Fruit fly (Drosophila melanogaster) whole organism, embryonic: Measurements from ENCODE around the gene CG14854.

Experiments used
- ATbp ChIP-seq: fragments of 200-800 bp; sonication (Bioruptor generic); optimal IDR thresholded peaks from 2 replicates; lab custom pipeline; 2017; ENCODE audit warnings: missing biosample characterization, mild to moderate bottlenecking, missing genetic modification characterization, missing genetic modification reagents
- Asciz ChIP-seq: fragments of 200-800 bp; sonication (Bioruptor generic); optimal IDR thresholded peaks from 2 replicates; lab custom pipeline; 2017; ENCODE audit warnings: missing biosample characterization, mild to moderate bottlenecking, missing genetic modification characterization, missing genetic modification reagents
- Atf6 ChIP-seq: fragments of 200-800 bp; sonication (Bioruptor generic); IDR thresholded peaks from 2 replicates; pipeline ENCODE4 v1.3.6; 2022; ENCODE audit warnings: missing biosample characterization, missing genetic modification characterization
- CG13287 ChIP-seq: fragments of 200-800 bp; sonication (Bioruptor generic); IDR thresholded peaks from 2 replicates; pipeline ENCODE4 v1.3.6; 2022; ENCODE audit warnings: missing biosample characterization, missing genetic modification characterization; ENCODE audit not compliant: partially characterized antibody
- CG15011 ChIP-seq: fragments of 200-800 bp; sonication (Bioruptor generic); optimal IDR thresholded peaks from 3 replicates; lab custom pipeline; 2018; ENCODE audit warnings: missing biosample characterization, mild to moderate bottlenecking, missing genetic modification characterization
- CG15514 ChIP-seq: fragments of 200-800 bp; sonication (Bioruptor generic); optimal IDR thresholded peaks from 3 replicates; lab custom pipeline; 2017; ENCODE audit warnings: missing biosample characterization, missing genetic modification characterization, mild to moderate bottlenecking, moderate library complexity, missing genetic modification reagents
- CG15696 ChIP-seq: fragments of 200-800 bp; sonication (Bioruptor generic); optimal IDR thresholded peaks from 2 replicates; lab custom pipeline; 2019; ENCODE audit warnings: missing biosample characterization, mild to moderate bottlenecking, missing genetic modification characterization, moderate library complexity
- CG17328 ChIP-seq: fragments of 200-800 bp; sonication (Bioruptor generic); IDR thresholded peaks from 2 replicates; pipeline ENCODE4 v1.3.6; 2022; ENCODE audit warnings: missing biosample characterization, missing genetic modification characterization
- CG17829 ChIP-seq: fragments of 200-800 bp; optimal IDR thresholded peaks from 2 replicates; lab custom pipeline; 2019; ENCODE audit warnings: missing biosample characterization, mild to moderate bottlenecking, missing genetic modification characterization, moderate library complexity
- CG1832 ChIP-seq: fragments of 200-800 bp; sonication (Bioruptor generic); optimal IDR thresholded peaks from 2 replicates; lab custom pipeline; 2017; ENCODE audit warnings: missing biosample characterization, mild to moderate bottlenecking, missing genetic modification characterization, inconsistent platforms
- CG2202 ChIP-seq: fragments of 200-800 bp; sonication (Bioruptor generic); optimal IDR thresholded peaks from 2 replicates; lab custom pipeline; 2018; ENCODE audit warnings: missing biosample characterization, mild to moderate bottlenecking, missing genetic modification characterization
- CG2712 ChIP-seq: fragments of 200-800 bp; optimal IDR thresholded peaks from 3 replicates; lab custom pipeline; 2019; ENCODE audit warnings: missing biosample characterization, mild to moderate bottlenecking, missing genetic modification characterization, moderate library complexity
- CG2875 ChIP-seq: fragments of 200-800 bp; sonication (Bioruptor generic); optimal IDR thresholded peaks from 2 replicates; lab custom pipeline; 2017; ENCODE audit warnings: missing biosample characterization, mild to moderate bottlenecking, missing genetic modification characterization, missing genetic modification reagents
- CG31224 ChIP-seq: fragments of 200-800 bp; sonication (Bioruptor generic); IDR thresholded peaks from 2 replicates; pipeline ENCODE4 v1.3.6; 2022; ENCODE audit warnings: missing biosample characterization, missing genetic modification characterization
- CG32772 ChIP-seq: fragments of 200-800 bp; sonication (Bioruptor generic); IDR thresholded peaks from 2 replicates; pipeline ENCODE4 v1.3.6; 2022; ENCODE audit warnings: missing biosample characterization, missing genetic modification characterization
- CG3281 ChIP-seq: fragments of 200-800 bp; sonication (Bioruptor generic); optimal IDR thresholded peaks from 3 replicates; lab custom pipeline; 2017; ENCODE audit warnings: missing biosample characterization, mild to moderate bottlenecking, missing genetic modification characterization
- CG33557 ChIP-seq: fragments of 200-800 bp; sonication (Bioruptor generic); optimal IDR thresholded peaks from 2 replicates; lab custom pipeline; 2019; ENCODE audit warnings: missing biosample characterization, mild to moderate bottlenecking, missing genetic modification characterization, moderate library complexity
- CG4404 ChIP-seq: fragments of 200-800 bp; sonication (Bioruptor generic); IDR thresholded peaks from 2 replicates; pipeline ENCODE4 v1.3.6; 2022; ENCODE audit warnings: missing biosample characterization, missing genetic modification characterization
- CG7786 ChIP-seq: fragments of 200-800 bp; sonication (Bioruptor generic); optimal IDR thresholded peaks from 2 replicates; lab custom pipeline; 2016; ENCODE audit warnings: missing biosample characterization, missing genetic modification characterization
- CoRest ChIP-seq: fragments of 200-800 bp; sonication (Bioruptor generic); optimal IDR thresholded peaks from 3 replicates; lab custom pipeline; 2018; ENCODE audit warnings: missing biosample characterization, mild to moderate bottlenecking, missing genetic modification characterization, moderate library complexity
- GATAe ChIP-seq: fragments of 200-800 bp; sonication (Bioruptor generic); conservative IDR thresholded peaks from 2 replicates; pipeline ENCODE4 v1.3.6; 2022; ENCODE audit warnings: missing biosample characterization, missing genetic modification characterization
- H15 ChIP-seq: fragments of 200-800 bp; sonication (Bioruptor generic); IDR thresholded peaks from 3 replicates; pipeline ENCODE4 v1.3.6; 2022; ENCODE audit warnings: missing biosample characterization, missing genetic modification characterization
- MTF-1 ChIP-seq: fragments of 200-800 bp; sonication (Bioruptor generic); optimal IDR thresholded peaks from 2 replicates; lab custom pipeline; 2018; ENCODE audit warnings: missing biosample characterization, mild to moderate bottlenecking, missing genetic modification characterization, borderline replicate concordance
- NK7.1 ChIP-seq: fragments of 200-800 bp; sonication (Bioruptor generic); optimal IDR thresholded peaks from 3 replicates; lab custom pipeline; 2016; ENCODE audit warnings: missing biosample characterization, missing genetic modification characterization
- Nf-YB ChIP-seq: fragments of 200-800 bp; sonication (Bioruptor generic); optimal IDR thresholded peaks from 3 replicates; lab custom pipeline; 2019; ENCODE audit warnings: missing biosample characterization, mild to moderate bottlenecking, missing genetic modification characterization, moderate library complexity
- Oli ChIP-seq: fragments of 200-800 bp; sonication (Bioruptor generic); optimal IDR thresholded peaks from 2 replicates; lab custom pipeline; 2018; ENCODE audit warnings: missing biosample characterization, mild to moderate bottlenecking, missing genetic modification characterization, moderate library complexity
- Rx ChIP-seq: fragments of 200-800 bp; sonication (Bioruptor generic); IDR thresholded peaks from 2 replicates; pipeline ENCODE4 v1.3.6; 2022; ENCODE audit warnings: missing biosample characterization, missing genetic modification characterization
- Sox100B ChIP-seq: fragments of 200-800 bp; sonication (Bioruptor generic); optimal IDR thresholded peaks from 3 replicates; lab custom pipeline; 2018; ENCODE audit warnings: missing biosample characterization, mild to moderate bottlenecking, missing genetic modification characterization
- Sox102F ChIP-seq: fragments of 200-800 bp; sonication (Bioruptor generic); optimal IDR thresholded peaks from 2 replicates; lab custom pipeline; 2018; ENCODE audit warnings: missing biosample characterization, mild to moderate bottlenecking, missing genetic modification characterization, moderate library complexity
- Sry-δ ChIP-seq: fragments of 200-800 bp; sonication (Bioruptor generic); optimal IDR thresholded peaks from 2 replicates; lab custom pipeline; 2016; ENCODE audit warnings: missing biosample characterization, missing genetic modification characterization
- Stat92E ChIP-seq, 3 experiments: fragments of >200 bp in 2 of 3; fragments of 200-800 bp in 1 of 3; sonication (Bioruptor generic) in 1 of 3; optimal IDR thresholded peaks; 2 replicates each; lab custom pipeline; 2017 to 2019; ENCODE audit warnings: missing biosample characterization in 3 of 3, missing genetic modification characterization in 3 of 3, mild to moderate bottlenecking in 1 of 3, moderate library complexity in 1 of 3
- caup ChIP-seq: fragments of 200-800 bp; sonication (Bioruptor generic); optimal IDR thresholded peaks from 3 replicates; lab custom pipeline; 2017; ENCODE audit warnings: missing biosample characterization, mild to moderate bottlenecking, missing genetic modification characterization, moderate library complexity; ENCODE audit not compliant: severe bottlenecking
- cg ChIP-seq: fragments of 200-800 bp; sonication (Bioruptor generic); optimal IDR thresholded peaks from 3 replicates; lab custom pipeline; 2019; ENCODE audit warnings: missing biosample characterization, mild to moderate bottlenecking, missing genetic modification characterization, moderate library complexity
- dm ChIP-seq: fragments of 200-800 bp; sonication (Bioruptor generic); optimal IDR thresholded peaks from 3 replicates; lab custom pipeline; 2016; ENCODE audit warnings: missing biosample characterization, missing genetic modification characterization
- dpn ChIP-seq, 2 experiments: fragments of 200-800 bp; sonication (Bioruptor generic); optimal IDR thresholded peaks; 3 replicates each; lab custom pipeline; 2016; ENCODE audit warnings: missing biosample characterization in 2 of 2, missing genetic modification characterization in 2 of 2
- dysf ChIP-seq: fragments of 200-800 bp; sonication (Bioruptor generic); IDR thresholded peaks from 3 replicates; pipeline ENCODE4 v1.3.6; 2022; ENCODE audit warnings: missing biosample characterization, missing genetic modification characterization
- eve ChIP-seq, 2 experiments: fragments of >200 bp; optimal IDR thresholded peaks; 2 replicates each; lab custom pipeline; 2017; ENCODE audit warnings: missing biosample characterization in 2 of 2, missing genetic modification characterization in 2 of 2
- hkb ChIP-seq, 2 experiments: fragments of 200-800 bp in 1 of 2; fragments of >200 bp in 1 of 2; sonication (Bioruptor generic) in 1 of 2; IDR thresholded peaks in 1 of 2; optimal IDR thresholded peaks in 1 of 2; 2 replicates each; pipeline versions ENCODE4 v1.3.6 to Lab custom; 2017 to 2022; ENCODE audit warnings: missing biosample characterization in 1 of 2, missing genetic modification characterization in 1 of 2
- inv ChIP-seq: fragments of 200-800 bp; sonication (Bioruptor generic); IDR thresholded peaks from 2 replicates; pipeline ENCODE4 v1.3.6; 2022; ENCODE audit warnings: missing biosample characterization, missing genetic modification characterization; ENCODE audit not compliant: partially characterized antibody
- lab ChIP-seq: fragments of 200-800 bp; sonication (Bioruptor generic); optimal IDR thresholded peaks from 3 replicates; lab custom pipeline; 2017; ENCODE audit warnings: missing biosample characterization, missing genetic modification characterization, mild to moderate bottlenecking, moderate library complexity, missing genetic modification reagents
- lbe ChIP-seq: fragments of 200-800 bp; sonication (Bioruptor generic); optimal IDR thresholded peaks from 2 replicates; lab custom pipeline; 2016; ENCODE audit warnings: missing biosample characterization, mild to moderate bottlenecking, missing genetic modification characterization
- p53 ChIP-seq: fragments of 200-800 bp; sonication (Bioruptor generic); optimal IDR thresholded peaks from 2 replicates; lab custom pipeline; 2016; ENCODE audit warnings: missing biosample characterization, missing genetic modification characterization
- pnt ChIP-seq: fragments of 200-800 bp; sonication (Bioruptor generic); optimal IDR thresholded peaks from 3 replicates; lab custom pipeline; 2016; ENCODE audit warnings: missing biosample characterization, missing genetic modification characterization
- shn ChIP-seq: fragments of 200-800 bp; sonication (Bioruptor generic); optimal IDR thresholded peaks from 3 replicates; lab custom pipeline; 2016; ENCODE audit warnings: missing biosample characterization, missing genetic modification characterization
- stc ChIP-seq: fragments of 200-800 bp; sonication (Bioruptor generic); IDR thresholded peaks from 2 replicates; pipeline ENCODE4 v1.3.6; 2022; ENCODE audit warnings: missing biosample characterization, missing genetic modification characterization
- tin ChIP-seq: fragments of 200-800 bp; sonication (Bioruptor generic); optimal IDR thresholded peaks from 3 replicates; lab custom pipeline; 2016; ENCODE audit warnings: missing biosample characterization, missing genetic modification characterization
- tio ChIP-seq: fragments of 200-800 bp; sonication (Bioruptor generic); optimal IDR thresholded peaks from 2 replicates; lab custom pipeline; 2017; ENCODE audit warnings: missing biosample characterization, missing genetic modification characterization, inconsistent platforms
- tx ChIP-seq: fragments of 200-800 bp; sonication (Bioruptor generic); optimal IDR thresholded peaks from 2 replicates; lab custom pipeline; 2016; ENCODE audit warnings: missing biosample characterization, missing genetic modification characterization
- wek ChIP-seq: fragments of 200-800 bp; sonication (Bioruptor generic); optimal IDR thresholded peaks from 3 replicates; lab custom pipeline; 2018; ENCODE audit warnings: missing biosample characterization, mild to moderate bottlenecking, missing genetic modification characterization, moderate library complexity

The CG14854 gene

dm6 chr3R:14542038-14542437, 17.8 kb downstream of the CG14854 start (continued):
- TF ChIP-seq tin (GFP tag; lab: Kevin White, UChicago) (no peak), GATAe (GFP tag; lab: Robert Waterston, UW) (no peak), MTF-1 (no peak), Atf6 (GFP tag; lab: Robert Waterston, UW) (0 out of 2 replicates have a peak, but pooled peaks have one; percentile 34), CG15696 (tag; lab: Kevin White, UChicago) (no peak), CG17328 (GFP tag; lab: Robert Waterston, UW) (peak; percentile 26; the same call in 1 of the 2 replicates), stc (GFP tag; lab: Robert Waterston, UW) (peak; percentile 16; the same call in 1 of the 2 replicates), inv (no peak), p53 (GFP tag; lab: Kevin White, UChicago) (no peak), eve (GFP tag; optimal IDR thresholded peaks at IDR 0.05; lab: Kevin White, UChicago) (peak in 1 of 2 experiments; percentile 36), hkb (optimal IDR thresholded peaks at IDR 0.05; lab: Kevin White, UChicago) (no peak), hkb (GFP tag; IDR thresholded peaks at IDR 0.05; lab: Robert Waterston, UW) (no peak), dpn (GFP tag; optimal IDR thresholded peaks at IDR 0.05; lab: Kevin White, UChicago) (no peak), CG32772 (GFP tag; lab: Robert Waterston, UW) (no peak), shn (GFP tag; lab: Kevin White, UChicago) (no peak), Rx (GFP tag; lab: Robert Waterston, UW) (no peak), dm (GFP tag; lab: Kevin White, UChicago) (no peak), CG1832 (no peak), CG4404 (GFP tag; lab: Robert Waterston, UW) (no peak), dysf (GFP tag; lab: Robert Waterston, UW) (0 out of 3 replicates have a peak, but pooled peaks have one; percentile 25)
- TF ChIP-seq, all 482 proteins: peak for 45

dm6 chr3R:14526657-14527056, 33.2 kb downstream of the CG14854 start:
- TF ChIP-seq H15, result no peak
- no peak for TF ChIP-seq CG7786 (GFP tag; lab: Kevin White, UChicago)
- no peak for TF ChIP-seq tx (GFP tag; lab: Kevin White, UChicago)
- peak; percentile 16 for TF ChIP-seq ATbp (GFP tag; lab: Kevin White, UChicago)
- TF ChIP-seq Sox102F (GFP tag; lab: Kevin White, UChicago), result peak; percentile 12
- TF ChIP-seq cg, result no peak
- no peak for TF ChIP-seq lbe (GFP tag; lab: Kevin White, UChicago)
- peak; percentile 7 for TF ChIP-seq caup (GFP tag; lab: Kevin White, UChicago)
- no peak for TF ChIP-seq CG2875 (GFP tag; lab: Kevin White, UChicago)
- TF ChIP-seq Stat92E (GFP tag; optimal IDR thresholded peaks at IDR 0.05; lab: Kevin White, UChicago), result no peak
- TF ChIP-seq CG13287 (GFP tag; lab: Robert Waterston, UW), result no peak
- peak; percentile 58 for TF ChIP-seq lab (GFP tag; lab: Kevin White, UChicago)
- TF ChIP-seq Asciz, result peak; percentile 50
- no peak for TF ChIP-seq CG33557
- no peak for TF ChIP-seq tio
- no peak for TF ChIP-seq CG15011 (GFP tag; lab: Kevin White, UChicago)
- TF ChIP-seq wek (GFP tag; lab: Kevin White, UChicago), result no peak
- TF ChIP-seq CG2712 (tag; lab: Kevin White, UChicago), result no peak
- no peak for TF ChIP-seq Sox100B (GFP tag; lab: Kevin White, UChicago)
- TF ChIP-seq CG17829, result no peak
- TF ChIP-seq CG3281, result peak; percentile 23
- no peak for TF ChIP-seq CoRest (tag; lab: Kevin White, UChicago)
- TF ChIP-seq NK7.1 (GFP tag; lab: Kevin White, UChicago), result no peak
- TF ChIP-seq Oli, result no peak
- no peak for TF ChIP-seq CG31224 (GFP tag; lab: Robert Waterston, UW)
- no peak for TF ChIP-seq CG2202
- no peak for TF ChIP-seq Sry-δ
- TF ChIP-seq CG15514 (GFP tag; lab: Kevin White, UChicago), result peak; percentile 42
- TF ChIP-seq pnt (GFP tag; lab: Kevin White, UChicago), result no peak
- TF ChIP-seq Nf-YB (GFP tag; lab: Kevin White, UChicago), result no peak
